Worm (Caenorhabditis elegans) whole organism, L4/young adult: Measurements from ENCODE around the gene col-20.

Experiments
- W03F9.2 ChIP-seq: fragments of 150-350 bp; optimal IDR thresholded peaks from 2 replicates; lab custom pipeline; 2014; ENCODE audit warnings: missing biosample characterization, missing genetic modification characterization
- dao-5 ChIP-seq: sonication (generic microtip); optimal IDR thresholded peaks from 2 replicates; lab custom pipeline; 2016; ENCODE audit warnings: missing genotype, missing genetic modification characterization, moderate library complexity, missing compliant biosample characterization

DNA sequence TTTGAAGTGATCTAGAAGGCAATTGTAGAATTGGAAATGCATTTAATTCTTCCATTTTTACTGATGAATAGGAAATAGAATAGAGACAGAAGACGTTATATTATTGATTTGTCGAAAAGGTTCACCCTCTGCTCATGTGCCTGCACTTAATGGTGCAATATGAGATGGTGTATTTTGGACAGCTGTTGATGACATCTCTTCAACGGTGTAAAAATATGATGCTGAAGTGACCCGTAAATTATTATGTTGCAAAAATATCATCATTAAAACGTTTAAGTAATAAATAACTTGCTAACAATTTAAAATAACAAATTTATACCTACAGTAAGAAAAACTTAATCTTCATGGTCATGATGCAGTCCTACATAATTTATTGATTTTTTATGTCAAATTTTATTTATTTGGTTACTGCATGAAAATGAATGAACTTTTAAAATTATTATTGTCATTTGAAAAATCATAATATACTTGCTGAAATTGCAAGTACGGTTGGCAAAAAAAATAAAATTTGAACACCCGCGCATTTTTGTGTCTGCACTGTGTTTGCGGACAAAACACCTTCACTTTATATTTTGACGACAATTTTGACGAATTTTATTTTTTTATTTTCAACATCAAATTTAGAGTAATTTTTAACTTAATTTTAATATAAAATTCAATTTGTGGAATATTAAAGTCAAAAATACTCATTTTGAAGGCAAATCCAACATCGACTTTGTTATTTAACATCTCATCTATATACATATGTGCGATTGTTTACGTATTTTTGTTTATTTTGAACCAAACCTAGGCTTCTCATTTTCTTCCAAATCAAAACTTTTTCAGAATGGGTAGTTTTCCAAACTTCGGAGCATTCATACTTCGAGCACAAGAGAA is 42.6 kb downstream of the col-20 start, which contains the start of the genes fbxb-88 and tbck-1:
- TF ChIP-seq dao-5 (tag; lab: Kevin White, UChicago) (no peak), W03F9.2 (peak; percentile 35)
